Worm (Caenorhabditis elegans) whole organism, midembryonic: ENCODE data around the gene cbn-1.

ENCODE experiments used
- T22C8.4 ChIP-seq: fragments of 200-800 bp; sonication (Bioruptor generic); IDR thresholded peaks from 2 replicates; pipeline ENCODE4 v1.3.6; 2022; ENCODE audit warnings: missing genetic modification characterization, missing compliant biosample characterization
- flt-1 ChIP-seq: fragments of 200-800 bp; sonication (Bioruptor generic); IDR thresholded peaks from 2 replicates; pipeline ENCODE4 v1.3.6; 2022; ENCODE audit warnings: missing genetic modification characterization, missing compliant biosample characterization
- klf-2 ChIP-seq: fragments of 200-800 bp; sonication (Bioruptor generic); conservative IDR thresholded peaks from 2 replicates; pipeline ENCODE4 v1.3.6; 2022; ENCODE audit warnings: missing genetic modification reagents, missing genetic modification characterization, missing compliant biosample characterization
- med-1 ChIP-seq: sonication (generic microtip); optimal IDR thresholded peaks from 2 replicates; lab custom pipeline; 2017; ENCODE audit warnings: missing genetic modification characterization, mild to moderate bottlenecking, missing compliant biosample characterization, antibody characterized with exemption, missing genetic modification reagents; ENCODE audit not compliant: insufficient read depth
- ref-1 ChIP-seq: fragments of 200-800 bp; sonication (Bioruptor generic); conservative IDR thresholded peaks from 2 replicates; pipeline ENCODE4 v1.3.6; 2022; ENCODE audit warnings: missing genetic modification reagents, missing genetic modification characterization, missing compliant biosample characterization
- tab-1 ChIP-seq: fragments of 200-800 bp; sonication (Bioruptor generic); IDR thresholded peaks from 2 replicates; pipeline ENCODE4 v1.3.6; 2022; ENCODE audit warnings: missing genetic modification characterization, missing compliant biosample characterization
- ztf-23 ChIP-seq: fragments of 200-800 bp; sonication (Bioruptor generic); IDR thresholded peaks from 2 replicates; pipeline ENCODE4 v1.3.6; 2022; ENCODE audit warnings: missing genetic modification reagents, missing genetic modification characterization, missing compliant biosample characterization
- ztf-29 ChIP-seq: fragments of 200-800 bp; sonication (Bioruptor generic); IDR thresholded peaks from 2 replicates; pipeline ENCODE4 v1.3.6; 2022; ENCODE audit warnings: missing genetic modification reagents, missing genetic modification characterization, missing compliant biosample characterization

DNA sequence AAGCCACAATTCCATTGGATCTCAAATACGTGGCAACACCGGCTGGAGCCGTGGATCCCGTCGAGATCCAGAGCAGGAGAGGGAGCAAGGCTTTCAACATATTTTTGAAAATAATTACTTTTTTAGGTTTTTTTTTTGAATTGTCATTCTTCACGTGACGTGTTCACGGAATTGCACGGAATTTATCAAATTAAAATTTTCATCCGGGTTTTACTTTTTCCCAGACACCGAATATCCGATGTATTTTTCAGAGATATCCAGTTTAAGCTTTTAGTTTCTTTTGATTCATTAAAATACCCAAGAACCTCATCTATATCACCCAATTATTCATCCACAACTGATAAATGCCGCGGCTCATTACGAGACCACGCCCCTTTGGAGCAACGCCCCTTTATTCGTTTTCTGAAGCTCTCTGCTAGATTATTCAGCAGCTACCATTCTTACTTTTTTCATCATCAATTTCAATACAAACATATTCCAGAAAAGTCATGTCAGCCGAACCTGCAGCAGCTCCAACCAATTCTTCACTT lies 35.3 kb downstream of the cbn-1 start, which contains the start of the genes clec-117 and B0432.1:
- TF ChIP-seq flt-1, result no peak
- no peak for TF ChIP-seq ztf-23 (GFP tag; lab: Robert Waterston, UW)
- no peak for TF ChIP-seq ztf-29 (GFP tag; lab: Robert Waterston, UW)
- TF ChIP-seq T22C8.4, result no peak
- TF ChIP-seq klf-2 (GFP tag; lab: Robert Waterston, UW), result no peak
- no peak for TF ChIP-seq med-1 (GFP tag; lab: Kevin White, UChicago)
- TF ChIP-seq tab-1 (GFP tag; lab: Robert Waterston, UW), result no peak
- TF ChIP-seq ref-1 (GFP tag; lab: Robert Waterston, UW), result no peak
